Fruit fly (Drosophila melanogaster) Kc167 (cell line): Measurements from ENCODE around the gene CG17770.

Source experiments
- Sin3A ChIP-seq: fragments of >200 bp; optimal IDR thresholded peaks from 2 replicates; lab custom pipeline; 2018; ENCODE audit warnings: missing external identifiers
- h ChIP-seq: fragments of >200 bp; optimal IDR thresholded peaks from 3 replicates; lab custom pipeline; 2018; ENCODE audit warnings: missing external identifiers

dm6 chr3R:25811611-25812010, at the start of gene CG17770, which contains the start of gene Acam:
- TF ChIP-seq Sin3A (lab: Kevin White, UChicago): no peak
- TF ChIP-seq h: no peak
